Fruit fly (Drosophila melanogaster): ENCODE measurements around the gene CG3552.

Gene CG3552

dm6 chr3L:9435315-9435714 is 20.8 kb upstream of the CG3552 start, which contains the start of gene CG42526 (continued):
- no peak for TF ChIP-seq vnd (GFP tag; IDR thresholded peaks at IDR 0.05; ENCODE audit: partially characterized antibody)
- no peak for TF ChIP-seq cwo (GFP tag; optimal IDR thresholded peaks at IDR 0.05)
- no peak for TF ChIP-seq Gsc (GFP tag; IDR thresholded peaks at IDR 0.05)
- TF ChIP-seq CG11504 (tag; optimal IDR thresholded peaks at IDR 0.05) = no peak
- TF ChIP-seq CG1647 (GFP tag; optimal IDR thresholded peaks at IDR 0.05) = peak; percentile 7
- TF ChIP-seq CG17328 (GFP tag; IDR thresholded peaks at IDR 0.05) = peak; percentile 46; the same call in 1 of the 2 replicates
- TF ChIP-seq CG1792 (GFP tag; optimal IDR thresholded peaks at IDR 0.05) = no peak
- TF ChIP-seq Dll (GFP tag; IDR thresholded peaks at IDR 0.05; ENCODE audit: partially characterized antibody) = peak; percentile 68
- peak; percentile 12 for TF ChIP-seq CG33213 (GFP tag; optimal IDR thresholded peaks at IDR 0.05)
- 0 out of 3 replicates have a peak, but pooled peaks have one; percentile 5 for TF ChIP-seq CG2199 (GFP tag; IDR thresholded peaks at IDR 0.05)
- peak; percentile 17 for TF ChIP-seq Mad (GFP tag; optimal IDR thresholded peaks at IDR 0.05)
- peak; percentile 51 for TF ChIP-seq vvl (GFP tag; IDR thresholded peaks at IDR 0.05)
- TF ChIP-seq sd (tag; optimal IDR thresholded peaks at IDR 0.05) = peak; percentile 36
- TF ChIP-seq CG1024 (GFP tag; IDR thresholded peaks at IDR 0.05) = no peak
- no peak for TF ChIP-seq usp (GFP tag; optimal IDR thresholded peaks at IDR 0.05)
- TF ChIP-seq CG6854 (GFP tag; optimal IDR thresholded peaks at IDR 0.05) = no peak
- TF ChIP-seq CG17802 (tag; optimal IDR thresholded peaks at IDR 0.05) = no peak
- no peak for TF ChIP-seq mld (GFP tag; IDR thresholded peaks at IDR 0.05; ENCODE audit: partially characterized antibody)
- no peak for TF ChIP-seq otp (GFP tag; IDR thresholded peaks at IDR 0.05)
- no peak for TF ChIP-seq CG3407 (GFP tag; optimal IDR thresholded peaks at IDR 0.05)
- TF ChIP-seq ac (GFP tag; optimal IDR thresholded peaks at IDR 0.05) = no peak
- peak; percentile 58 for TF ChIP-seq CG12155 (GFP tag; optimal IDR thresholded peaks at IDR 0.05)
- TF ChIP-seq CG17568 (GFP tag; optimal IDR thresholded peaks at IDR 0.05) = no peak
- no peak for TF ChIP-seq Eip74EF (GFP tag; optimal IDR thresholded peaks at IDR 0.05)
- no peak for TF ChIP-seq CG5180 (GFP tag; optimal IDR thresholded peaks at IDR 0.05)
- no peak for TF ChIP-seq pan (optimal IDR thresholded peaks at IDR 0.05)
- TF ChIP-seq pan (GFP tag; optimal IDR thresholded peaks at IDR 0.05 in 1 of 2, IDR thresholded peaks at IDR 0.05 in 1 of 2) = peak in 1 of 2 experiments; percentile 49
- TF ChIP-seq ham (GFP tag; IDR thresholded peaks at IDR 0.05) = no peak
- TF ChIP-seq CG8924 (tag; optimal IDR thresholded peaks at IDR 0.05) = peak; percentile 21
- TF ChIP-seq run (tag; optimal IDR thresholded peaks at IDR 0.05) = no peak
- TF ChIP-seq CG32532 (GFP tag; IDR thresholded peaks at IDR 0.05) = peak; percentile 44; the same call in 1 of the 2 replicates
- TF ChIP-seq CG10267 (tag; optimal IDR thresholded peaks at IDR 0.05) = peak; percentile 93
- no peak for TF ChIP-seq Ssrp (tag; optimal IDR thresholded peaks at IDR 0.05)
- no peak for TF ChIP-seq CG7271 (tag; optimal IDR thresholded peaks at IDR 0.05)
- peak; percentile 57 for TF ChIP-seq Scr (GFP tag; IDR thresholded peaks at IDR 0.05; ENCODE audit: partially characterized antibody)
- no peak for TF ChIP-seq sisA (GFP tag; IDR thresholded peaks at IDR 0.05)
- TF ChIP-seq inv (GFP tag; IDR thresholded peaks at IDR 0.05; ENCODE audit: partially characterized antibody) = peak; percentile 45; the same call in 1 of the 2 replicates
- TF ChIP-seq fd102C (GFP tag; optimal IDR thresholded peaks at IDR 0.05) = no peak
- TF ChIP-seq Ets97D (GFP tag; optimal IDR thresholded peaks at IDR 0.05) = peak; percentile 34
- TF ChIP-seq Aef1 (GFP tag; IDR thresholded peaks at IDR 0.05) = no peak
- TF ChIP-seq Dad (GFP tag; optimal IDR thresholded peaks at IDR 0.05) = no peak
- no peak for TF ChIP-seq CG3281 (GFP tag; optimal IDR thresholded peaks at IDR 0.05)
- no peak for TF ChIP-seq E2f1 (GFP tag; IDR thresholded peaks at IDR 0.05)
- TF ChIP-seq prd (optimal IDR thresholded peaks at IDR 0.05) = no peak
- no peak for TF ChIP-seq prd (GFP tag; IDR thresholded peaks at IDR 0.05)
- no peak for TF ChIP-seq Dip2 (GFP tag; IDR thresholded peaks at IDR 0.05)
- TF ChIP-seq Asciz (GFP tag; optimal IDR thresholded peaks at IDR 0.05) = no peak
- no peak for TF ChIP-seq pita (GFP tag; optimal IDR thresholded peaks at IDR 0.05)
- TF ChIP-seq CG1602 (GFP tag; optimal IDR thresholded peaks at IDR 0.05) = peak; percentile 16
- TF ChIP-seq CG6765 (GFP tag; optimal IDR thresholded peaks at IDR 0.05) = no peak
- 0 out of 3 replicates have a peak, but pooled peaks have one; percentile 31 for TF ChIP-seq hb (GFP tag; IDR thresholded peaks at IDR 0.05; ENCODE audit: partially characterized antibody)

Measured in whole organism, embryonic.